Worm (Caenorhabditis elegans) whole organism, L4 larva: ENCODE results near the gene gly-14.

ENCODE experiments used
- F10B5.3 ChIP-seq: sonication (generic microtip); optimal IDR thresholded peaks from 2 replicates; lab custom pipeline; 2016; ENCODE audit warnings: mild to moderate bottlenecking, missing genetic modification characterization, missing compliant biosample characterization
- Y105C5A.15 ChIP-seq: fragments of 200-800 bp; sonication (Bioruptor generic); IDR thresholded peaks from 2 replicates; pipeline ENCODE4 v1.3.6; 2022; ENCODE audit warnings: missing genetic modification characterization, missing compliant biosample characterization
- Y75B8A.6 ChIP-seq: fragments of 200-800 bp; sonication (Bioruptor generic); IDR thresholded peaks from 2 replicates; pipeline ENCODE4 v1.3.6; 2022; ENCODE audit warnings: missing genetic modification reagents, missing genetic modification characterization, missing compliant biosample characterization
- ZK337.2 ChIP-seq: fragments of 200-800 bp; sonication (Bioruptor generic); IDR thresholded peaks from 2 replicates; pipeline ENCODE4 v1.3.6; 2022; ENCODE audit warnings: missing genetic modification reagents, missing genetic modification characterization, missing compliant biosample characterization
- ZK546.5 ChIP-seq, 2 experiments: sonication (generic microtip); optimal IDR thresholded peaks; 2 replicates each; lab custom pipeline; 2017; ENCODE audit warnings: missing biosample characterization in 2 of 2, missing genetic modification characterization in 2 of 2
- aha-1 ChIP-seq: fragments of 150-350 bp; peaks from one replicate; lab custom pipeline; 2014; ENCODE audit warnings: missing biosample characterization, missing genetic modification characterization
- ama-1 ChIP-seq: fragments of 150-350 bp; optimal IDR thresholded peaks from 2 replicates; lab custom pipeline; 2014; ENCODE audit warnings: inconsistent platforms, mixed read lengths
- ceh-20 ChIP-seq: fragments of 200-800 bp; sonication (Bioruptor generic); IDR thresholded peaks from 2 replicates; pipeline ENCODE4 v1.3.6; 2022; ENCODE audit warnings: missing genetic modification reagents, missing genetic modification characterization, missing compliant biosample characterization
- ceh-28 ChIP-seq: fragments of 150-350 bp; optimal IDR thresholded peaks from 2 replicates; lab custom pipeline; 2014; ENCODE audit warnings: missing biosample characterization, missing genetic modification reagents, missing genetic modification characterization
- ceh-32 ChIP-seq: sonication (generic microtip); optimal IDR thresholded peaks from 2 replicates; lab custom pipeline; 2016; ENCODE audit warnings: mild to moderate bottlenecking, missing genetic modification characterization, missing compliant biosample characterization; ENCODE audit not compliant: poor library complexity
- ceh-62 ChIP-seq: sonication (generic microtip); optimal IDR thresholded peaks from 2 replicates; lab custom pipeline; 2017; ENCODE audit warnings: missing biosample characterization, missing genetic modification characterization
- cey-2 ChIP-seq: sonication (generic microtip); optimal IDR thresholded peaks from 3 replicates; lab custom pipeline; 2017; ENCODE audit warnings: missing genetic modification characterization, mild to moderate bottlenecking, missing compliant biosample characterization, antibody characterized with exemption, borderline replicate concordance; ENCODE audit not compliant: insufficient read depth
- daf-12 ChIP-seq: fragments of 150-350 bp; optimal IDR thresholded peaks from 2 replicates; lab custom pipeline; 2014; ENCODE audit warnings: missing biosample characterization, missing genetic modification reagents, missing genetic modification characterization
- daf-16 ChIP-seq, 3 experiments: sonication (generic microtip); optimal IDR thresholded peaks; 2 replicates each; lab custom pipeline; 2016 to 2017; ENCODE audit warnings: missing genetic modification characterization in 3 of 3, missing genetic modification reagents in 3 of 3, mild to moderate bottlenecking in 2 of 3, missing compliant biosample characterization in 2 of 3, missing biosample characterization in 1 of 3, moderate library complexity in 1 of 3
- daf-8 ChIP-seq: fragments of 200-800 bp; sonication (Bioruptor generic); IDR thresholded peaks from 2 replicates; pipeline ENCODE4 v1.3.6; 2022; ENCODE audit warnings: missing genetic modification characterization, missing compliant biosample characterization
- dmd-8 ChIP-seq: fragments of 200-800 bp; sonication (Bioruptor generic); IDR thresholded peaks from 2 replicates; pipeline ENCODE4 v1.3.6; 2022; ENCODE audit warnings: missing genetic modification characterization, missing compliant biosample characterization
- duxl-1 ChIP-seq: sonication (generic microtip); optimal IDR thresholded peaks from 2 replicates; lab custom pipeline; 2016; ENCODE audit warnings: mild to moderate bottlenecking, missing genetic modification characterization, moderate library complexity, missing compliant biosample characterization; ENCODE audit not compliant: poor library complexity
- dve-1 ChIP-seq: sonication (generic microtip); optimal IDR thresholded peaks from 2 replicates; lab custom pipeline; 2017; ENCODE audit warnings: antibody characterized with exemption, mild to moderate bottlenecking, missing genetic modification characterization, missing compliant biosample characterization; ENCODE audit not compliant: insufficient read depth
- egl-27 ChIP-seq: sonication (generic microtip); optimal IDR thresholded peaks from 3 replicates; lab custom pipeline; 2017; ENCODE audit warnings: missing biosample characterization, missing genetic modification reagents, missing genetic modification characterization
- hif-1 ChIP-seq, 2 experiments: sonication (generic microtip); optimal IDR thresholded peaks; 2 replicates each; lab custom pipeline; 2016 to 2017; ENCODE audit warnings: missing compliant biosample characterization in 2 of 2, missing genetic modification characterization in 2 of 2, missing genetic modification reagents in 2 of 2, missing genotype in 2 of 2, mild to moderate bottlenecking in 1 of 2
- hlh-11 ChIP-seq: fragments of 200-800 bp; sonication (Bioruptor generic); optimal IDR thresholded peaks from 2 replicates; lab custom pipeline; 2018; ENCODE audit warnings: mild to moderate bottlenecking, missing genetic modification characterization, missing compliant biosample characterization
- hlh-30 ChIP-seq: sonication (generic microtip); optimal IDR thresholded peaks from 2 replicates; lab custom pipeline; 2017; ENCODE audit warnings: antibody characterized with exemption, mild to moderate bottlenecking, missing genetic modification characterization, missing compliant biosample characterization; ENCODE audit not compliant: insufficient read depth
- lim-7 ChIP-seq: fragments of 200-800 bp; sonication (Bioruptor generic); IDR thresholded peaks from 2 replicates; pipeline ENCODE4 v1.3.6; 2022; ENCODE audit warnings: missing genetic modification characterization, missing compliant biosample characterization
- lin-1 ChIP-seq: fragments of 200-800 bp; sonication (Bioruptor generic); IDR thresholded peaks from 2 replicates; pipeline ENCODE4 v1.3.6; 2022; ENCODE audit warnings: missing genetic modification reagents, missing genetic modification characterization, missing compliant biosample characterization
- lin-13 ChIP-seq: fragments of 150-350 bp; optimal IDR thresholded peaks from 2 replicates; lab custom pipeline; 2014; ENCODE audit warnings: missing biosample characterization, missing genetic modification reagents, missing genetic modification characterization
- lin-15B ChIP-seq: fragments of 150-350 bp; sonication (generic microtip); optimal IDR thresholded peaks from 3 replicates; lab custom pipeline; 2014; ENCODE audit warnings: missing biosample characterization, missing genetic modification characterization
- lin-39 ChIP-seq: fragments of 150-350 bp; optimal IDR thresholded peaks from 2 replicates; lab custom pipeline; 2014; ENCODE audit warnings: missing biosample characterization, missing genetic modification reagents, missing genetic modification characterization
- lir-3 ChIP-seq: sonication (generic microtip); optimal IDR thresholded peaks from 2 replicates; lab custom pipeline; 2016; ENCODE audit warnings: mild to moderate bottlenecking, missing genetic modification characterization, missing compliant biosample characterization
- lsy-2 ChIP-seq, 2 experiments: fragments of 150-350 bp in 1 of 2; sonication (generic microtip) in 1 of 2; optimal IDR thresholded peaks; 2 replicates each; lab custom pipeline; 2014 to 2017; ENCODE audit warnings: missing biosample characterization in 2 of 2, missing genetic modification characterization in 2 of 2
- madf-5 ChIP-seq, 2 experiments: fragments of 200-800 bp; sonication (Bioruptor generic); IDR thresholded peaks; 2 replicates each; pipeline ENCODE4 v1.3.6; 2022; ENCODE audit warnings: missing compliant biosample characterization in 2 of 2, missing genetic modification characterization in 2 of 2
- mdl-1 ChIP-seq, 2 experiments: fragments of 150-350 bp in 1 of 2; sonication (generic microtip) in 1 of 2; optimal IDR thresholded peaks; 2 replicates each; lab custom pipeline; 2014 to 2017; ENCODE audit warnings: missing biosample characterization in 2 of 2, missing genetic modification characterization in 2 of 2
- mdt-29 ChIP-seq: fragments of 200-800 bp; sonication (Bioruptor generic); IDR thresholded peaks from 2 replicates; pipeline ENCODE4 v1.3.6; 2022; ENCODE audit warnings: missing genetic modification reagents, missing genetic modification characterization, missing compliant biosample characterization
- mxl-2 ChIP-seq: fragments of 200-800 bp; sonication (Bioruptor generic); conservative IDR thresholded peaks from 2 replicates; pipeline ENCODE4 v1.3.6; 2022; ENCODE audit warnings: missing genetic modification reagents, missing genetic modification characterization, missing compliant biosample characterization
- mxl-3 ChIP-seq: fragments of 200-800 bp; sonication (Bioruptor generic); optimal IDR thresholded peaks from 2 replicates; lab custom pipeline; 2018; ENCODE audit warnings: mild to moderate bottlenecking, missing genetic modification characterization, missing compliant biosample characterization
- nhr-10 ChIP-seq: fragments of 150-350 bp; optimal IDR thresholded peaks from 2 replicates; lab custom pipeline; 2014; ENCODE audit warnings: missing biosample characterization, missing genetic modification characterization
- nhr-11 ChIP-seq: fragments of 150-350 bp; optimal IDR thresholded peaks from 2 replicates; lab custom pipeline; 2014; ENCODE audit warnings: missing biosample characterization, missing genetic modification characterization
- nhr-111 ChIP-seq: fragments of 200-800 bp; sonication (Bioruptor generic); optimal IDR thresholded peaks from 2 replicates; lab custom pipeline; 2018; ENCODE audit warnings: mild to moderate bottlenecking, missing genetic modification characterization, missing compliant biosample characterization
- nhr-28 ChIP-seq: fragments of 150-350 bp; optimal IDR thresholded peaks from 2 replicates; lab custom pipeline; 2014; ENCODE audit warnings: missing biosample characterization, missing genetic modification characterization
- nhr-41 ChIP-seq: fragments of 200-800 bp; sonication (Bioruptor generic); IDR thresholded peaks from 2 replicates; pipeline ENCODE4 v1.3.6; 2022; ENCODE audit warnings: missing genetic modification reagents, missing genetic modification characterization, missing compliant biosample characterization
- nhr-42 ChIP-seq: fragments of 200-800 bp; sonication (Bioruptor generic); IDR thresholded peaks from 2 replicates; pipeline ENCODE4 v1.3.6; 2022; ENCODE audit warnings: missing genetic modification characterization, missing compliant biosample characterization
- pha-4 ChIP-seq, 2 experiments: fragments of 150-350 bp in 1 of 2; fragments of 200-800 bp in 1 of 2; sonication (Bioruptor generic) in 1 of 2; IDR thresholded peaks in 1 of 2; optimal IDR thresholded peaks in 1 of 2; 2 replicates each; pipeline versions ENCODE4 v1.3.6 to Lab custom; 2014 to 2022; ENCODE audit warnings: missing genetic modification characterization in 2 of 2, missing genetic modification reagents in 2 of 2, missing biosample characterization in 1 of 2, missing compliant biosample characterization in 1 of 2
- pqm-1 ChIP-seq: sonication (generic microtip); optimal IDR thresholded peaks from 2 replicates; lab custom pipeline; 2017; ENCODE audit warnings: missing biosample characterization, missing genetic modification characterization
- skn-1 ChIP-seq: fragments of 150-350 bp; optimal IDR thresholded peaks from 2 replicates; lab custom pipeline; 2014; ENCODE audit warnings: missing biosample characterization, missing genetic modification characterization
- spr-1 ChIP-seq: sonication (generic microtip); optimal IDR thresholded peaks from 2 replicates; lab custom pipeline; 2016; ENCODE audit warnings: mild to moderate bottlenecking, missing genetic modification characterization, missing compliant biosample characterization
- vab-7 ChIP-seq: fragments of 200-800 bp; sonication (Bioruptor generic); IDR thresholded peaks from 2 replicates; pipeline ENCODE4 v1.3.6; 2022; ENCODE audit warnings: missing genetic modification reagents, missing genetic modification characterization, missing compliant biosample characterization
- zag-1 ChIP-seq: fragments of 150-350 bp; optimal IDR thresholded peaks from 2 replicates; lab custom pipeline; 2014; ENCODE audit warnings: missing biosample characterization, missing genetic modification characterization
- zfp-2 ChIP-seq: sonication (generic microtip); optimal IDR thresholded peaks from 2 replicates; lab custom pipeline; 2016; ENCODE audit warnings: mild to moderate bottlenecking, missing genetic modification characterization, missing compliant biosample characterization
- zfp-3 ChIP-seq: fragments of 200-800 bp; sonication (Bioruptor generic); conservative IDR thresholded peaks from 2 replicates; pipeline ENCODE4 v1.3.6; 2022; ENCODE audit warnings: missing genetic modification reagents, missing genetic modification characterization, missing compliant biosample characterization
- zip-11 ChIP-seq: fragments of 200-800 bp; sonication (Bioruptor generic); IDR thresholded peaks from 2 replicates; pipeline ENCODE4 v1.3.6; 2022; ENCODE audit warnings: missing genetic modification characterization, missing compliant biosample characterization
- zip-2 ChIP-seq: fragments of 150-350 bp; optimal IDR thresholded peaks from 2 replicates; lab custom pipeline; 2014; ENCODE audit warnings: missing biosample characterization, missing genetic modification characterization
- ztf-11 ChIP-seq: fragments of 150-350 bp; optimal IDR thresholded peaks from 2 replicates; lab custom pipeline; 2014; ENCODE audit warnings: missing biosample characterization, missing genetic modification characterization

Gene gly-14

DNA sequence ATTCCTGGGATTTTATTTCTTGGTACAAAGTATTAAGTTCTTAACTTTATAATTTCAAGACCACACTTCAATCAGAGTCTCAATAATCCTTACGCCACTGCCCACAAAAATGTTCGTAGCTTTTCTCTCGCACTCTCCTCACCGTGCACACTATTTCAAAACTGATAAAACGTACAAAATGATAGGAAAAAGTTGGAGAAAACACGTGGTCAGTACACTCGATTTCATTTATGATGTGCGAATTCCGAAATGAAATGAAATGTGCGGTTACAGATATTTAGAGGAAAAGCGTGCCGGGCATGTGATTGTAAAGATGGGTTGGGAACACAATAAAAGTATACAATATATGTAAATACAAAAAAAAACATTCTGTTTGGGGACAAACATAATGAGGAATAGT is 27.4 kb upstream of the gly-14 start:
- TF ChIP-seq lim-7 (no peak), F10B5.3 (tag; lab: Kevin White, UChicago) (no peak), ztf-11 (tag; lab: Kevin White, UChicago) (no peak), madf-5 (GFP tag; IDR thresholded peaks at IDR 0.05; lab: Robert Waterston, UW) (no peak), vab-7 (no peak), zfp-3 (GFP tag; lab: Robert Waterston, UW) (no peak), Y75B8A.6 (GFP tag; lab: Robert Waterston, UW) (no peak), pha-4 (GFP tag; IDR thresholded peaks at IDR 0.05; lab: Robert Waterston, UW) (no peak), pha-4 (tag; optimal IDR thresholded peaks at IDR 0.05; lab: Kevin White, UChicago) (no peak), aha-1 (peak; percentile 71), duxl-1 (tag; lab: Kevin White, UChicago) (no peak), dmd-8 (GFP tag; lab: Robert Waterston, UW) (no peak), zag-1 (tag; lab: Kevin White, UChicago) (no peak), lin-13 (GFP tag; lab: Kevin White, UChicago) (no peak), ceh-28 (tag; lab: Kevin White, UChicago) (no peak), nhr-28 (peak; percentile 65), ceh-20 (GFP tag; lab: Robert Waterston, UW) (no peak), lir-3 (tag; lab: Kevin White, UChicago) (no peak), cey-2 (tag; lab: Kevin White, UChicago) (no peak), dve-1 (peak; percentile 85), spr-1 (tag; lab: Kevin White, UChicago) (no peak), mdl-1 (tag; optimal IDR thresholded peaks at IDR 0.05; lab: Kevin White, UChicago) (peak in 1 of 2 experiments; percentile 52), ceh-62 (tag; lab: Kevin White, UChicago) (no peak), mdt-29 (GFP tag; lab: Robert Waterston, UW) (no peak), ama-1 (lab: Kevin White, UChicago) (no peak), ZK546.5 (tag; optimal IDR thresholded peaks at IDR 0.05; lab: Kevin White, UChicago) (no peak), hlh-11 (tag; lab: Kevin White, UChicago) (peak; percentile 74), daf-16 (GFP tag; optimal IDR thresholded peaks at IDR 0.05; lab: Kevin White, UChicago) (no peak), daf-16 (tag; optimal IDR thresholded peaks at IDR 0.05; lab: Kevin White, UChicago) (peak; percentile 67), daf-12 (tag; lab: Kevin White, UChicago) (no peak), zip-11 (GFP tag; lab: Robert Waterston, UW) (no peak), lsy-2 (tag; optimal IDR thresholded peaks at IDR 0.05; lab: Kevin White, UChicago) (peak in 1 of 2 experiments; percentile 18), lin-1 (GFP tag; lab: Robert Waterston, UW) (0 out of 2 replicates have a peak, but pooled peaks have one; percentile 50), skn-1 (tag; lab: Kevin White, UChicago) (no peak), mxl-3 (GFP tag; lab: Kevin White, UChicago) (peak; percentile 79), zfp-2 (tag; lab: Kevin White, UChicago) (no peak), nhr-11 (tag; lab: Kevin White, UChicago) (no peak), pqm-1 (tag; lab: Kevin White, UChicago) (peak; percentile 55), ZK337.2 (GFP tag; lab: Robert Waterston, UW) (no peak), Y105C5A.15 (GFP tag; lab: Robert Waterston, UW) (no peak), nhr-111 (GFP tag; lab: Kevin White, UChicago) (no peak), zip-2 (tag; lab: Kevin White, UChicago) (no peak), egl-27 (tag; lab: Kevin White, UChicago) (no peak), hif-1 (tag; optimal IDR thresholded peaks at IDR 0.05; lab: Kevin White, UChicago) (no peak), daf-8 (no peak), nhr-42 (GFP tag; lab: Robert Waterston, UW) (no peak), lin-15B (tag; lab: Kevin White, UChicago) (no peak), ceh-32 (no peak), lin-39 (tag; lab: Kevin White, UChicago) (no peak), mxl-2 (0 out of 2 replicates have a peak, but pooled peaks have one; percentile 21), nhr-41 (GFP tag; lab: Robert Waterston, UW) (no peak), hlh-30 (tag; lab: Kevin White, UChicago) (peak; percentile 61), nhr-10 (tag; lab: Kevin White, UChicago) (no peak)
